Worm (Caenorhabditis elegans) whole organism, midembryonic: Measurements from ENCODE around the gene Y102A11A.9.

Experiments used
- ref-1 ChIP-seq: fragments of 200-800 bp; sonication (Bioruptor generic); conservative IDR thresholded peaks from 2 replicates; pipeline ENCODE4 v1.3.6; 2022; ENCODE audit warnings: missing genetic modification reagents, missing genetic modification characterization, missing compliant biosample characterization
- ztf-29 ChIP-seq: fragments of 200-800 bp; sonication (Bioruptor generic); IDR thresholded peaks from 2 replicates; pipeline ENCODE4 v1.3.6; 2022; ENCODE audit warnings: missing genetic modification reagents, missing genetic modification characterization, missing compliant biosample characterization

DNA sequence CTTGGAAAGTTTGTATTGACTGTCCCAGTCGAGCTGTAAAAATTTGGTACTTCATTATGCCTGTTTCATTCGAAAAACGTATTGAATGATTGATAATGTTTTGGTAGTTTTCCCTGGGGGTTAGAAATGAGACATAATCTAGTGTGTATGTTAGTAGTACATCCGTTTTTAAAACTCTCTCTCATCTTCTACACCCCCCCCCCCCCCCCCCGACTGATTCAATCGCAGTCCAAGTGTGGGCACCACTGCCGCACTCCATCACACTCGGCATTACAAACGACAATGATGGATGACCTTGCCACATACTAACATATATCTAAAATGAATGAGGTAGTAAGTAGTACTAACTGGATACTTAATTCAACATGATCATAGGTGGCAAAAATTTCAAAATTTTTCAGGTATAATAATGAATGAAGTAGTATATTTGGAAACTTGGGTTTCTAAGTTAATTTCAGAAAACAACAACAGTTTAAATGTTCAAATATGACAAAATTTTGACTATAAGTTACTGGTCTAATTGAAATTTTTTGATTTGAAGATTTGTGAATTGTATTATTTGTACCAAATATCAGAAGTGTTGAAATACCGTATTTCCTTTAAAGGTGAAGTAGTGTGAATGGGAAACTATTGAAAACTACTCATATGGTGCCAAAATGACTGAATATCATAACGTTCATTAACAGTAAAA, 28.6 kb downstream of the Y102A11A.9 start:
- TF ChIP-seq ztf-29 (GFP tag; lab: Robert Waterston, UW) (no peak), ref-1 (GFP tag; lab: Robert Waterston, UW) (no peak)
